Worm (Caenorhabditis elegans) whole organism, L2 larva: ENCODE data around the gene sto-2.

Source experiments
- C34F6.9 ChIP-seq: fragments of 150-350 bp; optimal IDR thresholded peaks from 2 replicates; lab custom pipeline; 2014; ENCODE audit warnings: missing biosample characterization, missing genetic modification characterization
- F13H6.1 ChIP-seq: sonication (generic microtip); optimal IDR thresholded peaks from 2 replicates; lab custom pipeline; 2016; ENCODE audit warnings: missing genetic modification characterization, missing compliant biosample characterization
- R02D3.7 ChIP-seq: fragments of 150-350 bp; optimal IDR thresholded peaks from 2 replicates; lab custom pipeline; 2014; ENCODE audit warnings: missing biosample characterization, missing genetic modification characterization
- Y55F3AM.14 ChIP-seq: fragments of 200-800 bp; sonication (Bioruptor generic); optimal IDR thresholded peaks from 2 replicates; lab custom pipeline; 2018; ENCODE audit warnings: mild to moderate bottlenecking, missing genetic modification characterization, missing compliant biosample characterization
- ZK546.5 ChIP-seq: sonication (generic microtip); optimal IDR thresholded peaks from 2 replicates; lab custom pipeline; 2017; ENCODE audit warnings: missing biosample characterization, missing genetic modification characterization
- alr-1 ChIP-seq: fragments of 150-350 bp; optimal IDR thresholded peaks from 2 replicates; lab custom pipeline; 2014; ENCODE audit warnings: missing biosample characterization, missing genetic modification characterization
- aly-2 ChIP-seq: fragments of 150-350 bp; optimal IDR thresholded peaks from 2 replicates; lab custom pipeline; 2014; ENCODE audit warnings: missing biosample characterization, missing genetic modification characterization
- ama-1 ChIP-seq: fragments of 150-350 bp; optimal IDR thresholded peaks from 2 replicates; lab custom pipeline; 2018; ENCODE audit warnings: inconsistent platforms
- blmp-1 ChIP-seq: sonication (generic microtip); optimal IDR thresholded peaks from 2 replicates; lab custom pipeline; 2017; ENCODE audit warnings: missing genetic modification characterization, mild to moderate bottlenecking, missing compliant biosample characterization, antibody characterized with exemption, moderate library complexity; ENCODE audit not compliant: insufficient read depth
- ceh-16 ChIP-seq: fragments of 150-350 bp; optimal IDR thresholded peaks from 2 replicates; lab custom pipeline; 2014; ENCODE audit warnings: missing biosample characterization, missing genetic modification characterization
- ceh-82 ChIP-seq: fragments of 150-350 bp; optimal IDR thresholded peaks from 2 replicates; lab custom pipeline; 2014; ENCODE audit warnings: missing biosample characterization, missing genetic modification characterization
- crh-2 ChIP-seq: sonication (generic microtip); optimal IDR thresholded peaks from 2 replicates; lab custom pipeline; 2017; ENCODE audit warnings: missing biosample characterization, missing genetic modification characterization
- dmd-4 ChIP-seq: sonication (generic microtip); optimal IDR thresholded peaks from 2 replicates; lab custom pipeline; 2017; ENCODE audit warnings: missing biosample characterization, missing genetic modification characterization
- egl-27 ChIP-seq: sonication (generic microtip); optimal IDR thresholded peaks from 3 replicates; lab custom pipeline; 2017; ENCODE audit warnings: missing biosample characterization, missing genetic modification reagents, missing genetic modification characterization
- elt-1 ChIP-seq: fragments of 150-350 bp; optimal IDR thresholded peaks from 2 replicates; lab custom pipeline; 2014; ENCODE audit warnings: missing biosample characterization, missing genetic modification characterization
- elt-3 ChIP-seq: sonication (generic microtip); optimal IDR thresholded peaks from 2 replicates; lab custom pipeline; 2017; ENCODE audit warnings: missing biosample characterization, missing genetic modification characterization
- fos-1 ChIP-seq: fragments of 150-350 bp; optimal IDR thresholded peaks from 2 replicates; lab custom pipeline; 2014; ENCODE audit warnings: missing biosample characterization, missing genetic modification characterization
- gmeb-1 ChIP-seq: fragments of 150-350 bp; optimal IDR thresholded peaks from 2 replicates; lab custom pipeline; 2014; ENCODE audit warnings: missing biosample characterization, missing genetic modification characterization
- lin-11 ChIP-seq: fragments of 150-350 bp; sonication (generic microtip); optimal IDR thresholded peaks from 2 replicates; lab custom pipeline; 2014; ENCODE audit warnings: missing biosample characterization, missing genetic modification characterization, inconsistent platforms, mixed read lengths
- lin-13 ChIP-seq: fragments of 150-350 bp; optimal IDR thresholded peaks from 2 replicates; lab custom pipeline; 2014; ENCODE audit warnings: missing biosample characterization, missing genetic modification reagents, missing genetic modification characterization
- lin-39 ChIP-seq: fragments of 150-350 bp; optimal IDR thresholded peaks from 2 replicates; lab custom pipeline; 2014; ENCODE audit warnings: missing biosample characterization, missing genetic modification reagents, missing genetic modification characterization
- lsy-2 ChIP-seq, 2 experiments: fragments of 150-350 bp in 1 of 2; sonication (generic microtip) in 1 of 2; optimal IDR thresholded peaks; 2 replicates each; lab custom pipeline; 2014 to 2017; ENCODE audit warnings: missing biosample characterization in 2 of 2, missing genetic modification characterization in 2 of 2
- mab-5 ChIP-seq: fragments of 150-350 bp; optimal IDR thresholded peaks from 2 replicates; lab custom pipeline; 2014; ENCODE audit warnings: missing biosample characterization, missing genetic modification characterization
- mbf-1 ChIP-seq: sonication (generic microtip); optimal IDR thresholded peaks from 2 replicates; lab custom pipeline; 2017; ENCODE audit warnings: missing biosample characterization, missing genetic modification characterization
- mdl-1 ChIP-seq, 2 experiments: fragments of 150-350 bp in 1 of 2; sonication (generic microtip) in 1 of 2; optimal IDR thresholded peaks; 2 replicates each; lab custom pipeline; 2017; ENCODE audit warnings: missing biosample characterization in 2 of 2, missing genetic modification characterization in 2 of 2
- nhr-10 ChIP-seq: sonication (generic microtip); optimal IDR thresholded peaks from 2 replicates; lab custom pipeline; 2017; ENCODE audit warnings: missing biosample characterization, missing genetic modification characterization
- nhr-11 ChIP-seq: fragments of 150-350 bp; optimal IDR thresholded peaks from 2 replicates; lab custom pipeline; 2014; ENCODE audit warnings: missing biosample characterization, missing genetic modification characterization
- nhr-12 ChIP-seq: fragments of 150-350 bp; optimal IDR thresholded peaks from 2 replicates; lab custom pipeline; 2014; ENCODE audit warnings: missing biosample characterization, missing genetic modification characterization
- nhr-129 ChIP-seq: fragments of 150-350 bp; optimal IDR thresholded peaks from 2 replicates; lab custom pipeline; 2014; ENCODE audit warnings: missing biosample characterization, missing genetic modification characterization
- nhr-21 ChIP-seq: fragments of 150-350 bp; optimal IDR thresholded peaks from 2 replicates; lab custom pipeline; 2014; ENCODE audit warnings: missing biosample characterization, missing genetic modification characterization
- nhr-23 ChIP-seq: fragments of 150-350 bp; optimal IDR thresholded peaks from 2 replicates; lab custom pipeline; 2014; ENCODE audit warnings: missing biosample characterization, missing genetic modification reagents, missing genetic modification characterization
- nhr-237 ChIP-seq: fragments of 150-350 bp; optimal IDR thresholded peaks from 2 replicates; lab custom pipeline; 2014; ENCODE audit warnings: missing biosample characterization, missing genetic modification characterization
- nhr-25 ChIP-seq: fragments of 150-350 bp; sonication (generic microtip); optimal IDR thresholded peaks from 3 replicates; lab custom pipeline; 2014; ENCODE audit warnings: missing biosample characterization, missing genetic modification characterization
- nhr-6 ChIP-seq: fragments of 150-350 bp; optimal IDR thresholded peaks from 2 replicates; lab custom pipeline; 2014; ENCODE audit warnings: missing biosample characterization, missing genetic modification characterization
- nhr-77 ChIP-seq: fragments of 150-350 bp; optimal IDR thresholded peaks from 2 replicates; lab custom pipeline; 2014; ENCODE audit warnings: missing biosample characterization, missing genetic modification characterization
- peb-1 ChIP-seq: fragments of 150-350 bp; optimal IDR thresholded peaks from 2 replicates; lab custom pipeline; 2014; ENCODE audit warnings: missing biosample characterization, missing genetic modification characterization
- sem-4 ChIP-seq: fragments of 150-350 bp; optimal IDR thresholded peaks from 2 replicates; lab custom pipeline; 2014; ENCODE audit warnings: missing biosample characterization, missing genetic modification reagents, missing genetic modification characterization
- skn-1 ChIP-seq: sonication (generic microtip); optimal IDR thresholded peaks from 2 replicates; lab custom pipeline; 2017; ENCODE audit warnings: missing biosample characterization, missing genetic modification characterization
- sma-3 ChIP-seq: sonication (generic microtip); optimal IDR thresholded peaks from 2 replicates; lab custom pipeline; 2016; ENCODE audit warnings: missing genetic modification reagents, missing genetic modification characterization, missing compliant biosample characterization
- sma-9 ChIP-seq, 2 experiments: fragments of 150-350 bp in 1 of 2; sonication (generic microtip) in 1 of 2; optimal IDR thresholded peaks; 2 replicates each; lab custom pipeline; 2014 to 2016; ENCODE audit warnings: missing genetic modification characterization in 2 of 2, mild to moderate bottlenecking in 1 of 2, missing biosample characterization in 1 of 2, missing compliant biosample characterization in 1 of 2, missing genetic modification reagents in 1 of 2, moderate library complexity in 1 of 2
- snpc-4 ChIP-seq: fragments of 150-350 bp; optimal IDR thresholded peaks from 2 replicates; lab custom pipeline; 2014; ENCODE audit warnings: missing biosample characterization, missing genetic modification characterization
- unc-39 ChIP-seq: fragments of 150-350 bp; optimal IDR thresholded peaks from 2 replicates; lab custom pipeline; 2014; ENCODE audit warnings: missing biosample characterization, missing genetic modification characterization
- unc-55 ChIP-seq: fragments of 150-350 bp; sonication (generic microtip); optimal IDR thresholded peaks from 3 replicates; lab custom pipeline; 2014; ENCODE audit warnings: missing biosample characterization, missing genetic modification reagents, missing genetic modification characterization
- unc-62 ChIP-seq: fragments of 150-350 bp; optimal IDR thresholded peaks from 2 replicates; lab custom pipeline; 2014; ENCODE audit warnings: missing biosample characterization, missing genetic modification reagents, missing genetic modification characterization
- zag-1 ChIP-seq: fragments of 150-350 bp; optimal IDR thresholded peaks from 2 replicates; lab custom pipeline; 2014; ENCODE audit warnings: missing biosample characterization, missing genetic modification characterization
- ztf-1 ChIP-seq: fragments of 200-800 bp; sonication (Bioruptor generic); conservative IDR thresholded peaks from 2 replicates; pipeline ENCODE4 v1.3.6; 2022; ENCODE audit warnings: missing genetic modification characterization, missing compliant biosample characterization
- ztf-11 ChIP-seq: sonication (generic microtip); optimal IDR thresholded peaks from 2 replicates; lab custom pipeline; 2017; ENCODE audit warnings: missing biosample characterization, missing genetic modification characterization
- ztf-4 ChIP-seq: fragments of 150-350 bp; optimal IDR thresholded peaks from 2 replicates; lab custom pipeline; 2014; ENCODE audit warnings: missing biosample characterization, missing genetic modification characterization

sto-2 gene

ce11 chrX:5278249-5278648 lies 44.9 kb downstream of the sto-2 start:
- TF ChIP-seq ztf-11 (tag; lab: Kevin White, UChicago), result no peak
- TF ChIP-seq nhr-11 (tag; lab: Kevin White, UChicago), result no peak
- no peak for TF ChIP-seq nhr-237 (tag; lab: Kevin White, UChicago)
- TF ChIP-seq lin-39 (tag; lab: Kevin White, UChicago), result no peak

- TF ChIP-seq F13H6.1 (tag; lab: Kevin White, UChicago), result no peak
- no peak for TF ChIP-seq zag-1 (tag; lab: Kevin White, UChicago)
- TF ChIP-seq elt-3 (tag; lab: Kevin White, UChicago), result no peak
- no peak for TF ChIP-seq nhr-237 (tag; lab: Kevin White, UChicago)
- no peak for TF ChIP-seq unc-39 (tag; lab: Kevin White, UChicago)
- no peak for TF ChIP-seq ztf-4
- no peak for TF ChIP-seq lin-39 (tag; lab: Kevin White, UChicago)
- TF ChIP-seq nhr-12 (tag; lab: Kevin White, UChicago), result no peak
- no peak for TF ChIP-seq nhr-25 (tag; lab: Kevin White, UChicago)
- TF ChIP-seq mdl-1 (tag; optimal IDR thresholded peaks at IDR 0.05; lab: Kevin White, UChicago), result no peak
- no peak for TF ChIP-seq lin-11
- no peak for TF ChIP-seq ztf-11 (tag; lab: Kevin White, UChicago)
- no peak for TF ChIP-seq fos-1 (tag; lab: Kevin White, UChicago)
- no peak for TF ChIP-seq lin-13 (GFP tag; lab: Kevin White, UChicago)
These were observed 46.4 kb downstream of the sto-2 start for ce11 chrX:5276772-5277171.

ce11 chrX:5275209-5275608 lies 48.0 kb downstream of the sto-2 start, which contains the start of gene hst-6:
Gene hst-6, plus strand, starts transcription at chrX:5275561.
- TF ChIP-seq nhr-21 (no peak), unc-55 (peak; percentile 78), alr-1 (tag; lab: Kevin White, UChicago) (no peak), zag-1 (tag; lab: Kevin White, UChicago) (no peak), gmeb-1 (tag; lab: Kevin White, UChicago) (peak; percentile 12), nhr-23 (tag; lab: Kevin White, UChicago) (no peak), mab-5 (peak; percentile 25), elt-1 (tag; lab: Kevin White, UChicago) (no peak), elt-3 (tag; lab: Kevin White, UChicago) (no peak), ama-1 (lab: Kevin White, UChicago) (no peak), nhr-77 (tag; lab: Kevin White, UChicago) (no peak), ztf-4 (no peak), nhr-12 (tag; lab: Kevin White, UChicago) (no peak), ceh-82 (no peak), mdl-1 (tag; optimal IDR thresholded peaks at IDR 0.05; lab: Kevin White, UChicago) (peak in 1 of 2 experiments; percentile 0), nhr-237 (tag; lab: Kevin White, UChicago) (no peak), unc-39 (tag; lab: Kevin White, UChicago) (no peak), Y55F3AM.14 (GFP tag; lab: Kevin White, UChicago) (no peak), ceh-16 (tag; lab: Kevin White, UChicago) (peak; percentile 8), mbf-1 (tag; lab: Kevin White, UChicago) (no peak), sma-3 (peak; percentile 47), aly-2 (tag; lab: Kevin White, UChicago) (no peak), lin-11 (peak; percentile 51), nhr-11 (tag; lab: Kevin White, UChicago) (no peak), ztf-11 (tag; lab: Kevin White, UChicago) (no peak), blmp-1 (tag; lab: Kevin White, UChicago) (peak; percentile 44), lin-39 (tag; lab: Kevin White, UChicago) (no peak), nhr-25 (tag; lab: Kevin White, UChicago) (peak; percentile 67), nhr-6 (tag; lab: Kevin White, UChicago) (no peak), peb-1 (no peak), crh-2 (peak; percentile 71), dmd-4 (tag; lab: Kevin White, UChicago) (no peak), C34F6.9 (tag; lab: Kevin White, UChicago) (peak; percentile 80), skn-1 (tag; lab: Kevin White, UChicago) (no peak), F13H6.1 (tag; lab: Kevin White, UChicago) (peak; percentile 81), fos-1 (tag; lab: Kevin White, UChicago) (peak; percentile 41), ZK546.5 (tag; lab: Kevin White, UChicago) (no peak), R02D3.7 (no peak), sma-9 (GFP tag; optimal IDR thresholded peaks at IDR 0.05; lab: Kevin White, UChicago) (peak; percentile 76), sma-9 (tag; optimal IDR thresholded peaks at IDR 0.05; lab: Kevin White, UChicago) (no peak), nhr-129 (tag; lab: Kevin White, UChicago) (peak; percentile 60), nhr-10 (no peak), ztf-1 (GFP tag; lab: Robert Waterston, UW) (no peak), lin-13 (GFP tag; lab: Kevin White, UChicago) (no peak), sem-4 (peak; percentile 29), unc-62 (no peak), snpc-4 (no peak), lsy-2 (tag; optimal IDR thresholded peaks at IDR 0.05; lab: Kevin White, UChicago) (peak in 1 of 2 experiments; percentile 23), egl-27 (no peak)
